Worm (Caenorhabditis elegans): ENCODE results near the gene pals-40.

DNA sequence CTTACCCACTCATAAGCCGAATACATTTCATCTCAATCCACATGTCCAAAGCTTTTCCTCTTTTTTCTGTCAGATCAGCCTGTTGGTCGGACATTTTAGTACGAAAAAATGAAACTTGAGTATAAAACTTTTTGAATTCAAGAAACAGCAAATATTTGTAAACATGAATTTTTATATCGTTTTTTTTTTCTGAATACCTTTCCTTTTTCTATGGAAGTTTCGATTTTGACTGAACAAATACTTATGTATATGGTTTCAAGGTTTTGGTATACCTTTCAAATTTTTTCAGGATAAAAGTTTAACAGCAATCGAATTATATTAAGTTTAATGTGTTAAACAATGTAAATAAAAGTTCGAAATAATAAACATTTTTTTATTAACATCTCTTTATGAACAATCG is 37.6 kb downstream of the pals-40 start, which contains the start of gene fbxa-5:
- TF ChIP-seq lin-15B (tag; optimal IDR thresholded peaks at IDR 0.05) (no peak), Y116A8C.19 (tag; optimal IDR thresholded peaks at IDR 0.05; ENCODE audit: borderline replicate concordance) (no peak)

Data from whole organism, L1 larva.